Worm (Caenorhabditis elegans) whole organism, L4/young adult: ENCODE data around the gene F07C3.9.

Experiments used
- W03F9.2 ChIP-seq: fragments of 150-350 bp; optimal IDR thresholded peaks from 2 replicates; lab custom pipeline; 2014; ENCODE audit warnings: missing biosample characterization, missing genetic modification characterization
- dao-5 ChIP-seq: sonication (generic microtip); optimal IDR thresholded peaks from 2 replicates; lab custom pipeline; 2016; ENCODE audit warnings: missing genotype, missing genetic modification characterization, moderate library complexity, missing compliant biosample characterization
- him-1 ChIP-seq: sonication (generic microtip); optimal IDR thresholded peaks from 2 replicates; lab custom pipeline; 2016; ENCODE audit warnings: missing genotype, missing genetic modification reagents, missing genetic modification characterization, missing compliant biosample characterization

DNA sequence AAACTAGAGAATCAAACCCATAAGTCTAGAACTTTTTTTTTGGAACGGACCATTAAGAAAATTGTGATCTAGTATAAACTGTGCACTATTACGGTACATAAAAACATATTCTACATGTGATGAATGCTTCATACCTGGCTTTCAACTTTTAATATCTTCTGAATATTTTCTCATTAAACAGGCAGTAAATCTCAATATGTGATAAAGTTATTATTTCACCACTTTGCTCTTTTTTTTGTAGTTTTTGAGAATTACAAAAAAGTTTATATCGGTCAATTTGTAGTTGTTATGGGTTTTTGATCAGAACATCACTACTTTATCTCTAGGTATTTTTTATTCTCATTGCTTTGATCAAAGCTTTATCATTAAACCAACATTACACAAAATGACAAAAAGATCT is 30.1 kb downstream of the F07C3.9 start:
- no peak for TF ChIP-seq him-1 (tag; lab: Kevin White, UChicago)
- no peak for TF ChIP-seq W03F9.2 (tag; lab: Kevin White, UChicago)
- TF ChIP-seq dao-5 = no peak
